Comparison of ENCODE assay signal across 1 fruit fly cellular context in genomic region chr3L:9745393-9745792, dm6.
A peak's percentile ranks its signal among the peaks of the same experiment; 100 is the strongest.
TF ChIP-seq lines count a peak whose summit lies in the region.

No protein-coding gene starts in this region.

TF ChIP-seq in whole organism, prepupa, 60 proteins besides CTCF, POLR2A, EP300 and RAD21 (continued from another document):
- TF ChIP-seq dsx (GFP tag; optimal IDR thresholded peaks at IDR 0.05; lab: Kevin White, UChicago; ENCODE audit: poor library complexity, severe bottlenecking) (peak; percentile 20), Lpt (GFP tag; optimal IDR thresholded peaks at IDR 0.05; lab: Kevin White, UChicago) (peak; percentile 63), vri (GFP tag; optimal IDR thresholded peaks at IDR 0.05; lab: Kevin White, UChicago) (no peak), CG11902 (GFP tag; optimal IDR thresholded peaks at IDR 0.05; lab: Kevin White, UChicago) (no peak), salr (GFP tag; optimal IDR thresholded peaks at IDR 0.05; lab: Kevin White, UChicago) (peak in 1 of 2 experiments; percentile 70), CG6808 (GFP tag; optimal IDR thresholded peaks at IDR 0.05; lab: Kevin White, UChicago) (no peak), topi (GFP tag; optimal IDR thresholded peaks at IDR 0.05; lab: Kevin White, UChicago) (no peak), CG15336 (GFP tag; IDR thresholded peaks at IDR 0.05; lab: Robert Waterston, UW) (peak; percentile 89), CG6163 (GFP tag; IDR thresholded peaks at IDR 0.05; lab: Robert Waterston, UW) (peak; percentile 77), CG32006 (GFP tag; optimal IDR thresholded peaks at IDR 0.05; lab: Kevin White, UChicago) (peak; percentile 89), Blimp-1 (GFP tag; optimal IDR thresholded peaks at IDR 0.05; lab: Kevin White, UChicago) (no peak), Gug (GFP tag; IDR thresholded peaks at IDR 0.05; lab: Robert Waterston, UW) (peak; percentile 76), CG34406 (GFP tag; optimal IDR thresholded peaks at IDR 0.05; lab: Kevin White, UChicago) (no peak), CG6854 (GFP tag; optimal IDR thresholded peaks at IDR 0.05; lab: Kevin White, UChicago) (no peak), OdsH (GFP tag; optimal IDR thresholded peaks at IDR 0.05; lab: Kevin White, UChicago) (peak; percentile 55), CG16779 (tag; optimal IDR thresholded peaks at IDR 0.05; lab: Kevin White, UChicago) (peak; percentile 27), Eip93F (GFP tag; optimal IDR thresholded peaks at IDR 0.05; lab: Kevin White, UChicago) (no peak), lz (GFP tag; optimal IDR thresholded peaks at IDR 0.05; lab: Kevin White, UChicago) (no peak), fd85E (GFP tag; optimal IDR thresholded peaks at IDR 0.05; lab: Kevin White, UChicago) (no peak), pdm3 (GFP tag; optimal IDR thresholded peaks at IDR 0.05; lab: Kevin White, UChicago) (peak; percentile 25), Met (GFP tag; optimal IDR thresholded peaks at IDR 0.05; lab: Kevin White, UChicago) (no peak), ss (GFP tag; optimal IDR thresholded peaks at IDR 0.05; lab: Kevin White, UChicago) (no peak), Ets21C (GFP tag; optimal IDR thresholded peaks at IDR 0.05; lab: Kevin White, UChicago) (no peak)
